Worm (Caenorhabditis elegans) whole organism, L4 larva: Measurements from ENCODE around the gene F26C11.1.

Experiments used
- F10B5.3 ChIP-seq: sonication (generic microtip); optimal IDR thresholded peaks from 2 replicates; lab custom pipeline; 2016; ENCODE audit warnings: mild to moderate bottlenecking, missing genetic modification characterization, missing compliant biosample characterization
- aly-2 ChIP-seq: sonication (generic microtip); optimal IDR thresholded peaks from 2 replicates; lab custom pipeline; 2018; ENCODE audit warnings: missing biosample characterization, missing genetic modification characterization
- ama-1 ChIP-seq: fragments of 150-350 bp; optimal IDR thresholded peaks from 2 replicates; lab custom pipeline; 2014; ENCODE audit warnings: inconsistent platforms, mixed read lengths
- attf-4 ChIP-seq: sonication (generic microtip); optimal IDR thresholded peaks from 3 replicates; lab custom pipeline; 2017; ENCODE audit warnings: missing biosample characterization, missing genetic modification characterization
- ceh-82 ChIP-seq: sonication (generic microtip); optimal IDR thresholded peaks from 2 replicates; lab custom pipeline; 2017; ENCODE audit warnings: missing biosample characterization, missing genetic modification characterization
- hlh-11 ChIP-seq: fragments of 200-800 bp; sonication (Bioruptor generic); optimal IDR thresholded peaks from 2 replicates; lab custom pipeline; 2018; ENCODE audit warnings: mild to moderate bottlenecking, missing genetic modification characterization, missing compliant biosample characterization
- mep-1 ChIP-seq: fragments of 150-350 bp; sonication (generic microtip); optimal IDR thresholded peaks from 3 replicates; lab custom pipeline; 2014; ENCODE audit warnings: missing biosample characterization, missing genetic modification characterization
- nhr-11 ChIP-seq: fragments of 150-350 bp; optimal IDR thresholded peaks from 2 replicates; lab custom pipeline; 2014; ENCODE audit warnings: missing biosample characterization, missing genetic modification characterization
- nhr-237 ChIP-seq: sonication (generic microtip); optimal IDR thresholded peaks from 2 replicates; lab custom pipeline; 2017; ENCODE audit warnings: missing biosample characterization, missing genetic modification characterization
- nhr-28 ChIP-seq: fragments of 150-350 bp; optimal IDR thresholded peaks from 2 replicates; lab custom pipeline; 2014; ENCODE audit warnings: missing biosample characterization, missing genetic modification characterization
- nhr-76 ChIP-seq: fragments of 150-350 bp; optimal IDR thresholded peaks from 2 replicates; lab custom pipeline; 2014; ENCODE audit warnings: missing biosample characterization, missing genetic modification characterization
- unc-39 ChIP-seq: sonication (generic microtip); optimal IDR thresholded peaks from 2 replicates; lab custom pipeline; 2017; ENCODE audit warnings: missing biosample characterization, missing genetic modification characterization
- unc-62 ChIP-seq, 3 experiments: fragments of 150-350 bp in 1 of 3; sonication (generic microtip); optimal IDR thresholded peaks in 2 of 3; peaks in 1 of 3; 1 replicate in 1 of 3; 2 replicates in 2 of 3; lab custom pipeline; 2014 to 2017; ENCODE audit warnings: missing biosample characterization in 3 of 3, missing genetic modification characterization in 3 of 3, missing genetic modification reagents in 3 of 3, missing genotype in 1 of 3

DNA sequence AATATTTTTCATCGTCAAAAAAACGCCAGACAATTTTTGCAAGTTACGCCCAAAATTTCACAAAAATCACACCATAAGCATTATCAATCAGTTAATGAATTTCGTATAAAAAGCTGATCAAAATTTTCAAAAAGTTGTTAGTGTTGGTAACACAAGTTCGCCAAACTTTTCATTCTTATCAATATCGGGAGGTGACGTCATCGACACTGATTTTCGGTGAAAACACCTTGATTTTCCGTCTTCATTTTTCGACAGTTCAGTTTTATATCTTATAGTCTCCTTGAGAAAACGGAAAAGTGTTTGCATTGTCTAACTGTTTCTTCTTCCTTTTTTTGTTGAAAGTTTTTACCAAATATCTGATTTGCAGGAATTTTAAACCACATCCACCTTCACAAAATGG, 13.7 kb upstream of the F26C11.1 start, which contains the start of gene C08H9.15:
- TF ChIP-seq attf-4 (tag; lab: Kevin White, UChicago) (no peak), mep-1 (tag; lab: Kevin White, UChicago) (no peak), unc-39 (no peak), nhr-76 (tag; lab: Kevin White, UChicago) (no peak), nhr-237 (no peak), hlh-11 (tag; lab: Kevin White, UChicago) (no peak), ceh-82 (tag; lab: Kevin White, UChicago) (no peak), nhr-28 (peak; percentile 11), F10B5.3 (no peak), unc-62 (GFP tag; optimal IDR thresholded peaks at IDR 0.05 in 1 of 2; lab: Kevin White, UChicago) (no peak), unc-62 (tag; optimal IDR thresholded peaks at IDR 0.05; lab: Kevin White, UChicago) (no peak), ama-1 (no peak), aly-2 (tag; lab: Kevin White, UChicago) (no peak), nhr-11 (tag; lab: Kevin White, UChicago) (no peak)
